Worm (Caenorhabditis elegans): Measurements from ENCODE around the gene ZK354.2.

Gene ZK354.2

DNA sequence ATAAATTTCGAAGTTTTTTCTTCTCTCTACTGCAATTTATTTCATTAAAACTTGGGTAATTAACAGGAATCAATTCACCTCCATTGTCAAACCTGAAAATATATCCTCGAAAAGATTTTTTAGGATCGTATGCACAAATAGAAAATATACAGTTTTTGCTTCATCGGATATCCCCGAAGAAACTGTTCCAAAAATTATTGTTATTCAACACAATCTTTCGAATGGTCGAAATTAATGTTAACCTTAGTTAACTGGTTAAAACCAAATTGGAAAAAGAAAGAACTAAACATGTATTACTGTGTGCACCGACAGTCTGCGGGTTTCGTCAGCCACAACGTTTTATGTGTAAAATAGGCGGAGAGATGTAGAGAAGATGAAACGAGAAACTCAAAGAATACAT is 3.9 kb downstream of the ZK354.2 start (continued):
- no peak for TF ChIP-seq egl-44 (GFP tag; IDR thresholded peaks at IDR 0.05)
- TF ChIP-seq chd-7 (tag; optimal IDR thresholded peaks at IDR 0.05), result no peak
- peak; percentile 94 for TF ChIP-seq snpc-4 (GFP tag; optimal IDR thresholded peaks at IDR 0.05)
- peak; percentile 93 to 99 (median 98) for TF ChIP-seq snpc-4 (tag; optimal IDR thresholded peaks at IDR 0.05)
- no peak for TF ChIP-seq dox-1 (GFP tag; IDR thresholded peaks at IDR 0.05)
- TF ChIP-seq let-607 (tag; optimal IDR thresholded peaks at IDR 0.05), result no peak
- TF ChIP-seq sptf-2 (GFP tag; optimal IDR thresholded peaks at IDR 0.05), result no peak
- TF ChIP-seq mes-4 (tag; optimal IDR thresholded peaks at IDR 0.05), result no peak
- no peak for TF ChIP-seq ztf-3 (GFP tag; optimal IDR thresholded peaks at IDR 0.05)
- no peak for TF ChIP-seq F10E7.11 (tag; optimal IDR thresholded peaks at IDR 0.05)
- TF ChIP-seq tlf-1 (GFP tag; optimal IDR thresholded peaks at IDR 0.05), result no peak
- TF ChIP-seq dpl-1 (GFP tag; optimal IDR thresholded peaks at IDR 0.05), result no peak
- TF ChIP-seq Y79H2A.3 (GFP tag; conservative IDR thresholded peaks at IDR 0.05), result no peak
- no peak for TF ChIP-seq tbx-9 (tag; optimal IDR thresholded peaks at IDR 0.05; ENCODE audit: borderline replicate concordance)
- no peak for TF ChIP-seq hrde-1 (tag; optimal IDR thresholded peaks at IDR 0.05; ENCODE audit: borderline replicate concordance)
- no peak for TF ChIP-seq athp-1 (tag; optimal IDR thresholded peaks at IDR 0.05)
- TF ChIP-seq bed-1 (GFP tag; IDR thresholded peaks at IDR 0.05), result no peak
- peak; percentile 94 for TF ChIP-seq snpc-1.1 (tag; optimal IDR thresholded peaks at IDR 0.05; ENCODE audit: insufficient read depth)
- no peak for TF ChIP-seq attf-5 (GFP tag; optimal IDR thresholded peaks at IDR 0.05)
- no peak for TF ChIP-seq mel-28 (tag; optimal IDR thresholded peaks at IDR 0.05; ENCODE audit: borderline replicate concordance)
- TF ChIP-seq attf-6 (GFP tag; IDR thresholded peaks at IDR 0.05), result peak; percentile 97
- TF ChIP-seq lin-54 (GFP tag; optimal IDR thresholded peaks at IDR 0.05), result no peak
- TF ChIP-seq D2030.7 (GFP tag; IDR thresholded peaks at IDR 0.05), result peak; percentile 94
- TF ChIP-seq B0261.1 (tag; optimal IDR thresholded peaks at IDR 0.05), result peak; percentile 4
- TF ChIP-seq let-526 (GFP tag; IDR thresholded peaks at IDR 0.05), result no peak
- TF ChIP-seq ceh-40 (GFP tag; IDR thresholded peaks at IDR 0.05), result no peak
- TF ChIP-seq ceh-91 (GFP tag; IDR thresholded peaks at IDR 0.05), result no peak
- TF ChIP-seq hlh-12 (tag; optimal IDR thresholded peaks at IDR 0.05), result no peak
- TF ChIP-seq attf-3 (GFP tag; conservative IDR thresholded peaks at IDR 0.05), result no peak
- no peak for TF ChIP-seq nfya-2 (GFP tag; IDR thresholded peaks at IDR 0.05)
- 0 out of 2 replicates have a peak, but pooled peaks have one; percentile 36 for TF ChIP-seq Y95B8A.8 (GFP tag; IDR thresholded peaks at IDR 0.05)
- no peak; the same call in 1 of the 2 replicates for TF ChIP-seq hsf-1 (GFP tag; IDR thresholded peaks at IDR 0.05)
- no peak for TF ChIP-seq nhr-80 (tag; optimal IDR thresholded peaks at IDR 0.05)
- no peak for TF ChIP-seq unc-62 (GFP tag; optimal IDR thresholded peaks at IDR 0.05)
- TF ChIP-seq sdz-38 (tag; optimal IDR thresholded peaks at IDR 0.05), result no peak
- no peak for TF ChIP-seq madf-10 (tag; optimal IDR thresholded peaks at IDR 0.05)
- no peak for TF ChIP-seq ztf-26 (tag; optimal IDR thresholded peaks at IDR 0.05)
- no peak for TF ChIP-seq xnd-1 (tag; optimal IDR thresholded peaks at IDR 0.05)
- TF ChIP-seq snpc-3.4 (tag; optimal IDR thresholded peaks at IDR 0.05), result peak; percentile 75
- TF ChIP-seq madf-3 (GFP tag; IDR thresholded peaks at IDR 0.05), result no peak
- TF ChIP-seq hmg-1.2 (GFP tag; IDR thresholded peaks at IDR 0.05), result peak; percentile 88
- TF ChIP-seq bed-2 (GFP tag; IDR thresholded peaks at IDR 0.05), result no peak
- no peak for TF ChIP-seq F52B5.7 (tag; optimal IDR thresholded peaks at IDR 0.05)
- TF ChIP-seq F37B4.10 (GFP tag; IDR thresholded peaks at IDR 0.05), result no peak
- TF ChIP-seq ztf-22 (GFP tag; optimal IDR thresholded peaks at IDR 0.05), result no peak
- peak; percentile 40 for TF ChIP-seq lsl-1 (GFP tag; optimal IDR thresholded peaks at IDR 0.05)
- TF ChIP-seq hlh-26 (GFP tag; conservative IDR thresholded peaks at IDR 0.05), result no peak
- TF ChIP-seq ceh-100 (GFP tag; IDR thresholded peaks at IDR 0.05), result peak; percentile 62
- TF ChIP-seq him-1 (tag; optimal IDR thresholded peaks at IDR 0.05), result peak; percentile 44
- TF ChIP-seq aptf-2 (GFP tag; conservative IDR thresholded peaks at IDR 0.05), result no peak
